Fruit fly (Drosophila melanogaster) whole organism, wandering third instar larva: ENCODE measurements around the gene CG43255.

ENCODE experiments used
- Abd-B ChIP-seq: fragments of >200 bp; optimal IDR thresholded peaks from 2 replicates; lab custom pipeline; 2017; ENCODE audit warnings: missing biosample characterization, missing genetic modification characterization
- CG32264 ChIP-seq: fragments of 200-800 bp; sonication (Bioruptor generic); optimal IDR thresholded peaks from 2 replicates; lab custom pipeline; 2016; ENCODE audit warnings: missing biosample characterization, missing genetic modification characterization
- CG9705 ChIP-seq: fragments of 200-800 bp; sonication (Bioruptor generic); optimal IDR thresholded peaks from 2 replicates; lab custom pipeline; 2018; ENCODE audit warnings: missing biosample characterization, mild to moderate bottlenecking, missing genetic modification characterization
- CrebA ChIP-seq: fragments of 200-800 bp; sonication (Bioruptor generic); optimal IDR thresholded peaks from 2 replicates; lab custom pipeline; 2016; ENCODE audit warnings: missing biosample characterization, mild to moderate bottlenecking, missing genetic modification characterization, borderline replicate concordance
- Dfd ChIP-seq: fragments of >200 bp; optimal IDR thresholded peaks from 2 replicates; lab custom pipeline; 2017; ENCODE audit warnings: missing biosample characterization, missing genetic modification characterization
- Dif ChIP-seq: fragments of 200-275, 200-300 bp; sonication (Bioruptor generic); optimal IDR thresholded peaks from 2 replicates; lab custom pipeline; 2018; ENCODE audit warnings: missing biosample characterization, missing genetic modification characterization; ENCODE audit not compliant: partially characterized antibody
- GATAd ChIP-seq: sonication (Bioruptor generic); optimal IDR thresholded peaks from 2 replicates; lab custom pipeline; 2016; ENCODE audit warnings: missing biosample characterization, missing genetic modification characterization
- HLH106 ChIP-seq: fragments of 200-800 bp; optimal IDR thresholded peaks from 3 replicates; lab custom pipeline; 2019; ENCODE audit warnings: missing biosample characterization, mild to moderate bottlenecking, missing genetic modification characterization, moderate library complexity
- Hnf4 ChIP-seq: fragments of 200-800 bp; sonication (Bioruptor generic); optimal IDR thresholded peaks from 2 replicates; lab custom pipeline; 2016; ENCODE audit warnings: missing biosample characterization, mild to moderate bottlenecking, missing genetic modification characterization
- Hr78 ChIP-seq: fragments of >200 bp; optimal IDR thresholded peaks from 2 replicates; lab custom pipeline; 2017; ENCODE audit warnings: missing biosample characterization, missing genetic modification characterization
- Hr83 ChIP-seq: fragments of 200-300 bp; sonication (Bioruptor generic); optimal IDR thresholded peaks from 2 replicates; lab custom pipeline; 2016; ENCODE audit warnings: missing biosample characterization, mild to moderate bottlenecking, missing genetic modification characterization, moderate library complexity; ENCODE audit not compliant: poor library complexity, severe bottlenecking
- Jra ChIP-seq: sonication (Bioruptor generic); optimal IDR thresholded peaks from 2 replicates; lab custom pipeline; 2016; ENCODE audit warnings: missing biosample characterization, missing genetic modification characterization
- Mio ChIP-seq: sonication (Bioruptor generic); optimal IDR thresholded peaks from 2 replicates; lab custom pipeline; 2016; ENCODE audit warnings: missing biosample characterization, missing genetic modification characterization
- Myc ChIP-seq: fragments of >200 bp; optimal IDR thresholded peaks from 2 replicates; lab custom pipeline; 2017
- N ChIP-seq: fragments of >200 bp; optimal IDR thresholded peaks from 2 replicates; lab custom pipeline; 2018; ENCODE audit warnings: missing biosample characterization, missing external identifiers, missing genetic modification characterization
- OdsH ChIP-seq: fragments of 200-800 bp; sonication (Bioruptor generic); optimal IDR thresholded peaks from 2 replicates; lab custom pipeline; 2016; ENCODE audit warnings: missing biosample characterization, mild to moderate bottlenecking, missing genetic modification characterization
- Rel ChIP-seq, 2 experiments: fragments of 200-800 bp; sonication (Bioruptor generic) in 1 of 2; optimal IDR thresholded peaks; 2 replicates in 1 of 2; 3 replicates in 1 of 2; lab custom pipeline; 2016 to 2019; ENCODE audit warnings: mild to moderate bottlenecking in 2 of 2, missing biosample characterization in 2 of 2, missing genetic modification characterization in 2 of 2, moderate library complexity in 1 of 2
- Sp1 ChIP-seq: fragments of 200-800 bp; sonication (Bioruptor generic); optimal IDR thresholded peaks from 3 replicates; lab custom pipeline; 2019; ENCODE audit warnings: missing biosample characterization, mild to moderate bottlenecking, missing genetic modification characterization, moderate library complexity
- Vsx2 ChIP-seq: fragments of 200-300, 225-300 bp; sonication (Bioruptor generic); optimal IDR thresholded peaks from 2 replicates; lab custom pipeline; 2018; ENCODE audit warnings: missing biosample characterization, missing genetic modification characterization; ENCODE audit not compliant: partially characterized antibody
- br ChIP-seq: fragments of 200-800 bp; sonication (Bioruptor generic); optimal IDR thresholded peaks from 2 replicates; lab custom pipeline; 2016; ENCODE audit warnings: missing biosample characterization, missing genetic modification characterization
- brk ChIP-seq: fragments of 200-800 bp; sonication (Bioruptor generic); optimal IDR thresholded peaks from 2 replicates; lab custom pipeline; 2016; ENCODE audit warnings: missing biosample characterization, mild to moderate bottlenecking, missing genetic modification characterization
- dl ChIP-seq, 2 experiments: fragments of 175-275, 200-275 bp in 1 of 2; fragments of 200-275 bp in 1 of 2; sonication (Bioruptor generic); optimal IDR thresholded peaks; lab custom pipeline; 2018; ENCODE audit warnings: mild to moderate bottlenecking in 2 of 2, missing biosample characterization in 2 of 2, missing genetic modification characterization in 2 of 2, moderate library complexity in 2 of 2; ENCODE audit not compliant: partially characterized antibody in 2 of 2, insufficient read depth in 1 of 2
- dmrt93B ChIP-seq: fragments of 200-800 bp; sonication (Bioruptor generic); optimal IDR thresholded peaks from 2 replicates; lab custom pipeline; 2018; ENCODE audit warnings: missing biosample characterization, mild to moderate bottlenecking, missing genetic modification characterization
- dsf ChIP-seq: sonication (Bioruptor generic); optimal IDR thresholded peaks from 2 replicates; lab custom pipeline; 2016; ENCODE audit warnings: missing biosample characterization, missing genetic modification characterization, borderline replicate concordance
- ey ChIP-seq: fragments of 200-800 bp; sonication (Bioruptor generic); optimal IDR thresholded peaks from 2 replicates; lab custom pipeline; 2016; ENCODE audit warnings: missing biosample characterization, missing genetic modification characterization
- foxo ChIP-seq, 2 experiments: fragments of 200-800 bp; sonication (Bioruptor generic); optimal IDR thresholded peaks; 2 replicates in 1 of 2; 3 replicates in 1 of 2; lab custom pipeline; 2016 to 2017; ENCODE audit warnings: missing biosample characterization in 2 of 2, missing genetic modification characterization in 2 of 2
- fru ChIP-seq: fragments of 200-800 bp; sonication (Bioruptor generic); optimal IDR thresholded peaks from 3 replicates; lab custom pipeline; 2016; ENCODE audit warnings: missing biosample characterization, mild to moderate bottlenecking, missing genetic modification characterization
- h ChIP-seq: fragments of 200-800 bp; sonication (Bioruptor generic); optimal IDR thresholded peaks from 3 replicates; lab custom pipeline; 2016; ENCODE audit warnings: missing biosample characterization, mild to moderate bottlenecking, missing genetic modification characterization
- jim ChIP-seq: fragments of 175-275, 200-325 bp; sonication (Bioruptor generic); optimal IDR thresholded peaks from 2 replicates; lab custom pipeline; 2016; ENCODE audit warnings: missing biosample characterization, mild to moderate bottlenecking, missing genetic modification characterization
- lola ChIP-seq: fragments of >200 bp; optimal IDR thresholded peaks from 2 replicates; lab custom pipeline; 2017; ENCODE audit warnings: missing biosample characterization, missing genetic modification characterization
- pan ChIP-seq: fragments of >200 bp; optimal IDR thresholded peaks from 2 replicates; lab custom pipeline; 2017
- psq ChIP-seq: fragments of 200-800 bp; sonication (Bioruptor generic); optimal IDR thresholded peaks from 3 replicates; lab custom pipeline; 2017; ENCODE audit warnings: missing biosample characterization, mild to moderate bottlenecking, missing genetic modification characterization, moderate library complexity
- rgr ChIP-seq: fragments of 200-800 bp; sonication (Bioruptor generic); optimal IDR thresholded peaks from 3 replicates; lab custom pipeline; 2016; ENCODE audit warnings: missing biosample characterization, mild to moderate bottlenecking, missing genetic modification characterization
- sage ChIP-seq: fragments of 200-800 bp; sonication (Bioruptor generic); optimal IDR thresholded peaks from 2 replicates; lab custom pipeline; 2016; ENCODE audit warnings: missing biosample characterization, mild to moderate bottlenecking, missing genetic modification characterization
- sv ChIP-seq: fragments of 200-800 bp; sonication (Bioruptor generic); optimal IDR thresholded peaks from 3 replicates; lab custom pipeline; 2016; ENCODE audit warnings: missing biosample characterization, missing genetic modification characterization
- tai ChIP-seq: sonication (Bioruptor generic); optimal IDR thresholded peaks from 2 replicates; lab custom pipeline; 2016; ENCODE audit warnings: missing biosample characterization, missing genetic modification characterization
- usp ChIP-seq: fragments of >200 bp; optimal IDR thresholded peaks from 2 replicates; lab custom pipeline; 2017; ENCODE audit warnings: missing biosample characterization, missing genetic modification characterization
- woc ChIP-seq: sonication (Bioruptor generic); optimal IDR thresholded peaks from 2 replicates; lab custom pipeline; 2016; ENCODE audit warnings: missing biosample characterization, mild to moderate bottlenecking, missing genetic modification characterization

CG43255 gene

dm6 chrX:8897859-8898427 lies 25.8 kb upstream of the CG43255 start, which contains the start of gene Moe:
Gene Moe (minus strand): TSS chrX:8898332.
- no peak for TF ChIP-seq Jra (GFP tag; lab: Kevin White, UChicago)
- TF ChIP-seq Dif (GFP tag; lab: Kevin White, UChicago): no peak
- TF ChIP-seq dmrt93B: no peak
- TF ChIP-seq Hr78 (GFP tag; lab: Kevin White, UChicago): no peak
- TF ChIP-seq sv (GFP tag; lab: Kevin White, UChicago): peak; percentile 40
- no peak for TF ChIP-seq N
- no peak for TF ChIP-seq brk
- TF ChIP-seq Mio (GFP tag; lab: Kevin White, UChicago): no peak
- peak; percentile 51 for TF ChIP-seq ey (GFP tag; lab: Kevin White, UChicago)
- TF ChIP-seq Hr83: peak; percentile 90
- no peak for TF ChIP-seq CG32264 (GFP tag; lab: Kevin White, UChicago)
- TF ChIP-seq OdsH (GFP tag; lab: Kevin White, UChicago): no peak
- no peak for TF ChIP-seq CrebA (GFP tag; lab: Kevin White, UChicago)
- no peak for TF ChIP-seq lola (GFP tag; lab: Kevin White, UChicago)
- no peak for TF ChIP-seq CG9705 (GFP tag; lab: Kevin White, UChicago)
- TF ChIP-seq Dfd (GFP tag; lab: Kevin White, UChicago): peak; percentile 66
- TF ChIP-seq GATAd (GFP tag; lab: Kevin White, UChicago): peak; percentile 69
- peak; percentile 31 for TF ChIP-seq Sp1
- no peak for TF ChIP-seq Vsx2
- TF ChIP-seq dsf (GFP tag; lab: Kevin White, UChicago): peak; percentile 0
- peak; percentile 68 for TF ChIP-seq rgr (GFP tag; lab: Kevin White, UChicago)
- no peak for TF ChIP-seq Myc (lab: Kevin White, UChicago)
- no peak for TF ChIP-seq sage (GFP tag; lab: Kevin White, UChicago)
- peak; percentile 76 for TF ChIP-seq Hnf4 (GFP tag; lab: Kevin White, UChicago)
- peak; percentile 65 for TF ChIP-seq h (GFP tag; lab: Kevin White, UChicago)
- TF ChIP-seq psq (GFP tag; lab: Kevin White, UChicago): peak; percentile 87
- TF ChIP-seq foxo (GFP tag; optimal IDR thresholded peaks at IDR 0.05; lab: Kevin White, UChicago): peak; percentile 41 to 77
- TF ChIP-seq jim (GFP tag; lab: Kevin White, UChicago): peak; percentile 72
- TF ChIP-seq HLH106 (tag; lab: Kevin White, UChicago): peak; percentile 50
- no peak for TF ChIP-seq Abd-B (GFP tag; lab: Kevin White, UChicago)
- TF ChIP-seq pan (lab: Kevin White, UChicago): no peak
- TF ChIP-seq tai (GFP tag; lab: Kevin White, UChicago): peak; percentile 42
- peak; percentile 32 for TF ChIP-seq br
- TF ChIP-seq usp: no peak
- TF ChIP-seq Rel (GFP tag; optimal IDR thresholded peaks at IDR 0.05; lab: Kevin White, UChicago): peak; percentile 15
- TF ChIP-seq Rel (tag; optimal IDR thresholded peaks at IDR 0.05; lab: Kevin White, UChicago): peak; percentile 40
- no peak for TF ChIP-seq dl (GFP tag; optimal IDR thresholded peaks at IDR 0.05; lab: Kevin White, UChicago; ENCODE audit: insufficient read depth in 1 of 2, partially characterized antibody in 2 of 2)
- TF ChIP-seq fru (GFP tag; lab: Kevin White, UChicago): peak; percentile 48
- no peak for TF ChIP-seq woc

- no peak for TF ChIP-seq Rel (GFP tag; optimal IDR thresholded peaks at IDR 0.05; lab: Kevin White, UChicago)
- TF ChIP-seq Rel (tag; optimal IDR thresholded peaks at IDR 0.05; lab: Kevin White, UChicago): no peak
- TF ChIP-seq sv (GFP tag; lab: Kevin White, UChicago): no peak
- no peak for TF ChIP-seq pan (lab: Kevin White, UChicago)
- TF ChIP-seq HLH106 (tag; lab: Kevin White, UChicago): peak; percentile 38
- TF ChIP-seq br: peak; percentile 5
- no peak for TF ChIP-seq Myc (lab: Kevin White, UChicago)
- no peak for TF ChIP-seq CG9705 (GFP tag; lab: Kevin White, UChicago)
- no peak for TF ChIP-seq Mio (GFP tag; lab: Kevin White, UChicago)
- TF ChIP-seq dl (GFP tag; optimal IDR thresholded peaks at IDR 0.05; lab: Kevin White, UChicago; ENCODE audit: insufficient read depth in 1 of 2, partially characterized antibody in 2 of 2): no peak
- no peak for TF ChIP-seq usp
- TF ChIP-seq jim (GFP tag; lab: Kevin White, UChicago): no peak
- TF ChIP-seq h (GFP tag; lab: Kevin White, UChicago): peak; percentile 16
- TF ChIP-seq OdsH (GFP tag; lab: Kevin White, UChicago): no peak
- peak; percentile 29 for TF ChIP-seq fru (GFP tag; lab: Kevin White, UChicago)
- TF ChIP-seq Hr83: no peak
- TF ChIP-seq dsf (GFP tag; lab: Kevin White, UChicago): no peak
- TF ChIP-seq lola (GFP tag; lab: Kevin White, UChicago): no peak
- TF ChIP-seq psq (GFP tag; lab: Kevin White, UChicago): peak; percentile 14
- no peak for TF ChIP-seq tai (GFP tag; lab: Kevin White, UChicago)
- peak; percentile 12 for TF ChIP-seq Hnf4 (GFP tag; lab: Kevin White, UChicago)
- no peak for TF ChIP-seq Vsx2
- no peak for TF ChIP-seq dmrt93B
- TF ChIP-seq foxo (GFP tag; optimal IDR thresholded peaks at IDR 0.05; lab: Kevin White, UChicago): peak in 1 of 2 experiments; percentile 41
- TF ChIP-seq CG32264 (GFP tag; lab: Kevin White, UChicago): no peak
- no peak for TF ChIP-seq Dif (GFP tag; lab: Kevin White, UChicago)
- TF ChIP-seq brk: no peak
- no peak for TF ChIP-seq N
- no peak for TF ChIP-seq Sp1
- no peak for TF ChIP-seq GATAd (GFP tag; lab: Kevin White, UChicago)
- TF ChIP-seq woc: no peak
- no peak for TF ChIP-seq Jra (GFP tag; lab: Kevin White, UChicago)
- TF ChIP-seq Dfd (GFP tag; lab: Kevin White, UChicago): no peak
- TF ChIP-seq CrebA (GFP tag; lab: Kevin White, UChicago): no peak
- TF ChIP-seq ey (GFP tag; lab: Kevin White, UChicago): peak; percentile 13
- TF ChIP-seq rgr (GFP tag; lab: Kevin White, UChicago): no peak
- TF ChIP-seq Hr78 (GFP tag; lab: Kevin White, UChicago): no peak
- no peak for TF ChIP-seq sage (GFP tag; lab: Kevin White, UChicago)
- no peak for TF ChIP-seq Abd-B (GFP tag; lab: Kevin White, UChicago)
These were observed 23.7 kb upstream of the CG43255 start, which contains the start of gene Uros1 for dm6 chrX:8900094-8900493. Gene Uros1 (minus strand): TSS chrX:8900264.
